Worm (Caenorhabditis elegans) whole organism, late embryonic: ENCODE results near the gene hrg-5.

Experiments
- F13H6.1 ChIP-seq: sonication (generic microtip); optimal IDR thresholded peaks from 2 replicates; lab custom pipeline; 2016; ENCODE audit warnings: missing genetic modification characterization, missing compliant biosample characterization
- T23F11.4 ChIP-seq: fragments of 200-800 bp; sonication (Bioruptor generic); optimal IDR thresholded peaks from 2 replicates; lab custom pipeline; 2018; ENCODE audit warnings: mild to moderate bottlenecking, missing genetic modification characterization, missing compliant biosample characterization
- ceh-31 ChIP-seq: sonication (generic microtip); optimal IDR thresholded peaks from 2 replicates; lab custom pipeline; 2016; ENCODE audit warnings: missing genetic modification characterization, missing compliant biosample characterization
- dve-1 ChIP-seq: sonication (generic microtip); optimal IDR thresholded peaks from 2 replicates; lab custom pipeline; 2017; ENCODE audit warnings: antibody characterized with exemption, mild to moderate bottlenecking, missing genetic modification characterization, missing compliant biosample characterization
- fkh-10 ChIP-seq: fragments of 150-350 bp; optimal IDR thresholded peaks from 2 replicates; lab custom pipeline; 2014; ENCODE audit warnings: missing biosample characterization, missing genetic modification reagents, missing genetic modification characterization
- hlh-30 ChIP-seq: sonication (generic microtip); optimal IDR thresholded peaks from 2 replicates; lab custom pipeline; 2017; ENCODE audit warnings: antibody characterized with exemption, missing genetic modification characterization, missing compliant biosample characterization; ENCODE audit not compliant: insufficient read depth
- hlh-8 ChIP-seq: sonication (generic microtip); optimal IDR thresholded peaks from 2 replicates; lab custom pipeline; 2016; ENCODE audit warnings: missing genotype, missing genetic modification characterization, missing compliant biosample characterization
- lin-11 ChIP-seq: fragments of 200-800 bp; sonication (Bioruptor generic); optimal IDR thresholded peaks from 2 replicates; lab custom pipeline; 2018; ENCODE audit warnings: mild to moderate bottlenecking, missing genetic modification characterization, missing compliant biosample characterization
- madf-2 ChIP-seq: sonication (generic microtip); optimal IDR thresholded peaks from 2 replicates; lab custom pipeline; 2017; ENCODE audit warnings: missing genetic modification characterization, missing compliant biosample characterization
- nhr-11 ChIP-seq: fragments of 150-350 bp; optimal IDR thresholded peaks from 2 replicates; lab custom pipeline; 2014; ENCODE audit warnings: missing biosample characterization, missing genetic modification characterization
- pag-3 ChIP-seq: sonication (generic microtip); optimal IDR thresholded peaks from 2 replicates; lab custom pipeline; 2016; ENCODE audit warnings: missing compliant biosample characterization, missing genetic modification characterization, borderline replicate concordance
- pha-2 ChIP-seq: sonication (generic microtip); optimal IDR thresholded peaks from 2 replicates; lab custom pipeline; 2017; ENCODE audit warnings: mild to moderate bottlenecking, missing genetic modification characterization, missing compliant biosample characterization
- tbx-2 ChIP-seq: sonication (generic microtip); optimal IDR thresholded peaks from 2 replicates; lab custom pipeline; 2016; ENCODE audit warnings: missing genetic modification characterization, missing compliant biosample characterization
- ztf-16 ChIP-seq: sonication (generic microtip); optimal IDR thresholded peaks from 2 replicates; lab custom pipeline; 2017; ENCODE audit warnings: missing genetic modification characterization, missing compliant biosample characterization

DNA sequence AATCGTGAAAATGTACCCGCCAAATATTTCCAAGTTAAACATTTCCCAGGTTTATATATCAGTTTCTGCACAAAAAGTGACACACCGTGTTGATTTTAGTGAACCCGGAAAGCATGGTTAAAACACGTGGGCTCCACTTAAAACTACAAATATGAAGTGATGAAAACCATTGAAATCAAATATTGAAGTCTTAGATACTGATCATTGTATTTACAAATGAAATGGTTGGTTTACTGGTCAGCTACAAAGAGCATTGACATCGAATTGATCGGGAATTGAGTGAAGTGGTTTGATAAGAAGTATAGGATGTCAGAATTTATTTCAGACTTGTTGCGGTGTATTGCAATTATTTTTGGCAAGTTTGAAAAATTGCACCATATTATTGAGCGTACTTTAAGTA, at the start of gene hrg-5:
- no peak for TF ChIP-seq F13H6.1 (tag; lab: Kevin White, UChicago)
- no peak for TF ChIP-seq tbx-2 (tag; lab: Kevin White, UChicago)
- no peak for TF ChIP-seq lin-11
- TF ChIP-seq T23F11.4 (GFP tag; lab: Kevin White, UChicago) = no peak
- no peak for TF ChIP-seq fkh-10 (GFP tag; lab: Kevin White, UChicago)
- no peak for TF ChIP-seq dve-1 (tag; lab: Kevin White, UChicago)
- TF ChIP-seq nhr-11 (tag; lab: Kevin White, UChicago) = no peak
- no peak for TF ChIP-seq pha-2
- TF ChIP-seq hlh-8 (tag; lab: Kevin White, UChicago) = no peak
- TF ChIP-seq ceh-31 (tag; lab: Kevin White, UChicago) = no peak
- TF ChIP-seq ztf-16 (tag; lab: Kevin White, UChicago) = no peak
- TF ChIP-seq pag-3 (tag; lab: Kevin White, UChicago) = no peak
- no peak for TF ChIP-seq hlh-30 (tag; lab: Kevin White, UChicago)
- TF ChIP-seq madf-2 (tag; lab: Kevin White, UChicago) = no peak
